Worm (Caenorhabditis elegans): Measurements from ENCODE around the gene tag-278.

- TF ChIP-seq unc-62 (GFP tag; optimal IDR thresholded peaks at IDR 0.05 in 1 of 2) (no peak), unc-62 (tag; optimal IDR thresholded peaks at IDR 0.05) (no peak), nhr-28 (tag; optimal IDR thresholded peaks at IDR 0.05) (no peak)
These were observed 44.7 kb upstream of the tag-278 start, which contains the start of gene tag-18 for ce11 chrX:3733732-3734131.
